Worm (Caenorhabditis elegans) whole organism, L4 larva: ENCODE results near the gene vdac-1.

ENCODE experiments used
- T26A8.4 ChIP-seq: fragments of 200-800 bp; sonication (Bioruptor generic); IDR thresholded peaks from 2 replicates; pipeline ENCODE4 v1.3.6; 2022; ENCODE audit warnings: missing genetic modification characterization, missing compliant biosample characterization
- arid-1 ChIP-seq: fragments of 200-800 bp; sonication (Bioruptor generic); conservative IDR thresholded peaks from 2 replicates; pipeline ENCODE4 v1.3.6; 2022; ENCODE audit warnings: missing genetic modification reagents, missing genetic modification characterization, missing compliant biosample characterization
- ceh-44 ChIP-seq: fragments of 200-800 bp; sonication (Bioruptor generic); IDR thresholded peaks from 2 replicates; pipeline ENCODE4 v1.3.6; 2022; ENCODE audit warnings: missing genetic modification reagents, missing genetic modification characterization, missing compliant biosample characterization
- ceh-82 ChIP-seq: sonication (generic microtip); optimal IDR thresholded peaks from 2 replicates; lab custom pipeline; 2017; ENCODE audit warnings: missing biosample characterization, missing genetic modification characterization
- ctbp-1 ChIP-seq: fragments of 200-800 bp; sonication (Bioruptor generic); IDR thresholded peaks from 2 replicates; pipeline ENCODE4 v1.3.6; 2022; ENCODE audit warnings: missing genetic modification reagents, missing genetic modification characterization, missing compliant biosample characterization
- duxl-1 ChIP-seq: sonication (generic microtip); optimal IDR thresholded peaks from 2 replicates; lab custom pipeline; 2016; ENCODE audit warnings: mild to moderate bottlenecking, missing genetic modification characterization, moderate library complexity, missing compliant biosample characterization; ENCODE audit not compliant: poor library complexity
- lin-13 ChIP-seq: fragments of 150-350 bp; optimal IDR thresholded peaks from 2 replicates; lab custom pipeline; 2014; ENCODE audit warnings: missing biosample characterization, missing genetic modification reagents, missing genetic modification characterization
- mdl-1 ChIP-seq, 2 experiments: fragments of 150-350 bp in 1 of 2; sonication (generic microtip) in 1 of 2; optimal IDR thresholded peaks; 2 replicates each; lab custom pipeline; 2014 to 2017; ENCODE audit warnings: missing biosample characterization in 2 of 2, missing genetic modification characterization in 2 of 2
- nhr-77 ChIP-seq: fragments of 150-350 bp; optimal IDR thresholded peaks from 2 replicates; lab custom pipeline; 2014; ENCODE audit warnings: missing biosample characterization, missing genetic modification characterization
- pqm-1 ChIP-seq: sonication (generic microtip); optimal IDR thresholded peaks from 2 replicates; lab custom pipeline; 2017; ENCODE audit warnings: missing biosample characterization, missing genetic modification characterization
- spr-3 ChIP-seq: fragments of 200-800 bp; sonication (Bioruptor generic); optimal IDR thresholded peaks from 2 replicates; lab custom pipeline; 2018; ENCODE audit warnings: mild to moderate bottlenecking, missing genetic modification characterization, missing compliant biosample characterization
- unc-62 ChIP-seq, 3 experiments: fragments of 150-350 bp in 1 of 3; sonication (generic microtip); optimal IDR thresholded peaks in 2 of 3; peaks in 1 of 3; 1 replicate in 1 of 3; 2 replicates in 2 of 3; lab custom pipeline; 2014 to 2017; ENCODE audit warnings: missing biosample characterization in 3 of 3, missing genetic modification characterization in 3 of 3, missing genetic modification reagents in 3 of 3, missing genotype in 1 of 3
- ztf-11 ChIP-seq: fragments of 150-350 bp; optimal IDR thresholded peaks from 2 replicates; lab custom pipeline; 2014; ENCODE audit warnings: missing biosample characterization, missing genetic modification characterization

DNA sequence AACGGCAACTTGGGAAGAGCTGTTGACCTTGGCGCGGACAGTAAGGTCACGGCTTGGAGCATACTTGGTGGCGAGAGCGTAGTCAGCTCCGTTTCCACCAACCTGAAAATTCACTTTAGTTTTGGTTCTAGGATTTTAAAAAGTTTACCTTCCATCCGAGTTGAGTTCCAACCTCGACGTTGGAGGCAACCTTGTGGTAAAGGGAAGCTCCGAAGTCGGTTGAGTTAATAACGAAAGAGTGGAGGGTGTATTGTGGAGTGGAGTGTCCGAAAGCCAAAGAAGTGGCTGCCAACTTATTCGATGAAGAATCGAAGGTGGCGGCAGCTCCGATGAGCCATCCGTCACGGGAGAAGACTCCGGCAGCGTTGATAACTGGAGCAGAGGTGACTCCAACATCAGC lies 980 bp downstream of the vdac-1 start:
- TF ChIP-seq mdl-1 (tag; optimal IDR thresholded peaks at IDR 0.05; lab: Kevin White, UChicago) (no peak), ceh-82 (tag; lab: Kevin White, UChicago) (no peak), unc-62 (GFP tag; optimal IDR thresholded peaks at IDR 0.05 in 1 of 2; lab: Kevin White, UChicago) (no peak), unc-62 (tag; optimal IDR thresholded peaks at IDR 0.05; lab: Kevin White, UChicago) (no peak), ztf-11 (tag; lab: Kevin White, UChicago) (no peak), lin-13 (GFP tag; lab: Kevin White, UChicago) (no peak), ctbp-1 (GFP tag; lab: Robert Waterston, UW) (no peak), pqm-1 (tag; lab: Kevin White, UChicago) (no peak), duxl-1 (tag; lab: Kevin White, UChicago) (no peak), nhr-77 (no peak), arid-1 (GFP tag; lab: Robert Waterston, UW) (no peak), spr-3 (GFP tag; lab: Kevin White, UChicago) (no peak), ceh-44 (no peak), T26A8.4 (no peak)
